Fruit fly (Drosophila melanogaster): ENCODE measurements around the gene CG33500.

Gene CG33500

dm6 chr3L:11536132-11536531, 27.7 kb downstream of the CG33500 start (continued):
- peak; percentile 50 for TF ChIP-seq topi (GFP tag; optimal IDR thresholded peaks at IDR 0.05)
- no peak for TF ChIP-seq CG3032 (tag; optimal IDR thresholded peaks at IDR 0.05)
- TF ChIP-seq CG6792 (GFP tag; optimal IDR thresholded peaks at IDR 0.05) = peak; percentile 25
- TF ChIP-seq eg (GFP tag; IDR thresholded peaks at IDR 0.05) = peak; percentile 67
- no peak for TF ChIP-seq salr (GFP tag; optimal IDR thresholded peaks at IDR 0.05)
- no peak for TF ChIP-seq CG16779 (tag; optimal IDR thresholded peaks at IDR 0.05)
- TF ChIP-seq Sox14 (GFP tag; optimal IDR thresholded peaks at IDR 0.05) = peak; percentile 52
- TF ChIP-seq Gug (GFP tag; IDR thresholded peaks at IDR 0.05) = no peak
- peak; percentile 71 for TF ChIP-seq CG15336 (GFP tag; IDR thresholded peaks at IDR 0.05)
- TF ChIP-seq CG6276 (GFP tag; optimal IDR thresholded peaks at IDR 0.05) = no peak
- peak; percentile 4 for TF ChIP-seq Ets21C (GFP tag; optimal IDR thresholded peaks at IDR 0.05)
- TF ChIP-seq CG6163 (GFP tag; IDR thresholded peaks at IDR 0.05) = peak; percentile 79
- no peak for TF ChIP-seq CG8319 (GFP tag; optimal IDR thresholded peaks at IDR 0.05)
- TF ChIP-seq Sox15 (GFP tag; optimal IDR thresholded peaks at IDR 0.05) = no peak
- peak; percentile 31 for TF ChIP-seq Sox102F (GFP tag; optimal IDR thresholded peaks at IDR 0.05)
- TF ChIP-seq CG1621 (tag; optimal IDR thresholded peaks at IDR 0.05) = no peak

dm6 chr3L:11536767-11537419, 28.5 kb downstream of the CG33500 start:
- TF ChIP-seq CG3032 (tag; optimal IDR thresholded peaks at IDR 0.05) = no peak
- TF ChIP-seq CG3919 (GFP tag; optimal IDR thresholded peaks at IDR 0.05) = peak; percentile 15
- peak; percentile 48 for TF ChIP-seq OdsH (GFP tag; optimal IDR thresholded peaks at IDR 0.05)
- TF ChIP-seq CG10631 (GFP tag; optimal IDR thresholded peaks at IDR 0.05) = peak; percentile 19
- peak; percentile 68 for TF ChIP-seq CG8119 (GFP tag; IDR thresholded peaks at IDR 0.05)
- TF ChIP-seq fd59A (GFP tag; optimal IDR thresholded peaks at IDR 0.05) = no peak
- TF ChIP-seq CG11294 (GFP tag; IDR thresholded peaks at IDR 0.05) = peak; percentile 52; the same call in 1 of the 2 replicates
- peak; percentile 73 for TF ChIP-seq CG15336 (GFP tag; IDR thresholded peaks at IDR 0.05)
- TF ChIP-seq vri (GFP tag; optimal IDR thresholded peaks at IDR 0.05) = no peak
- no peak for TF ChIP-seq Eip75B (GFP tag; optimal IDR thresholded peaks at IDR 0.05)
- peak; percentile 22 for TF ChIP-seq lz (GFP tag; optimal IDR thresholded peaks at IDR 0.05)
- TF ChIP-seq cyc (GFP tag; optimal IDR thresholded peaks at IDR 0.05) = no peak
- TF ChIP-seq svp (GFP tag) = peak; percentile 41
- TF ChIP-seq Blimp-1 (GFP tag; optimal IDR thresholded peaks at IDR 0.05) = no peak
- peak; percentile 20 for TF ChIP-seq Sox14 (GFP tag; optimal IDR thresholded peaks at IDR 0.05)
- TF ChIP-seq acj6 (GFP tag; optimal IDR thresholded peaks at IDR 0.05) = peak; percentile 15
- peak; percentile 20 for TF ChIP-seq pdm3 (GFP tag; optimal IDR thresholded peaks at IDR 0.05)
- peak; percentile 45 for TF ChIP-seq dac (GFP tag; optimal IDR thresholded peaks at IDR 0.05)
- TF ChIP-seq CG7368 (GFP tag; optimal IDR thresholded peaks at IDR 0.05) = no peak
- TF ChIP-seq CG4318 (GFP tag; optimal IDR thresholded peaks at IDR 0.05) = peak; percentile 54
- peak; percentile 59; the same call in 2 of the 3 replicates for TF ChIP-seq eg (GFP tag; IDR thresholded peaks at IDR 0.05)
- peak; percentile 47 for TF ChIP-seq fkh (GFP tag; optimal IDR thresholded peaks at IDR 0.05)
- peak; percentile 59 for TF ChIP-seq CG6276 (GFP tag; optimal IDR thresholded peaks at IDR 0.05)
- peak; percentile 78 for TF ChIP-seq CG32006 (GFP tag; optimal IDR thresholded peaks at IDR 0.05)
- TF ChIP-seq Lpt (GFP tag; optimal IDR thresholded peaks at IDR 0.05) = peak; percentile 46
- TF ChIP-seq Hr4 (GFP tag; optimal IDR thresholded peaks at IDR 0.05) = peak; percentile 64
- peak; percentile 10 for TF ChIP-seq achi (GFP tag; optimal IDR thresholded peaks at IDR 0.05)
- TF ChIP-seq Eip78C (GFP tag) = peak; percentile 68
